Fruit fly (Drosophila melanogaster) whole organism, embryonic: ENCODE results near the gene Tsf1.
A peak's percentile ranks its signal among the peaks of the same experiment; 100 is the strongest.

ENCODE experiments used
- Asciz ChIP-seq: fragments of 200-800 bp; sonication (Bioruptor generic); optimal IDR thresholded peaks from 2 replicates; lab custom pipeline; 2017; ENCODE audit warnings: missing biosample characterization, mild to moderate bottlenecking, missing genetic modification characterization, missing genetic modification reagents
- BtbVII ChIP-seq: fragments of 200-800 bp; sonication (Bioruptor generic); optimal IDR thresholded peaks from 3 replicates; lab custom pipeline; 2017; ENCODE audit warnings: missing biosample characterization, mild to moderate bottlenecking, missing genetic modification characterization
- Bteb2 ChIP-seq: fragments of 200-800 bp; sonication (Bioruptor generic); optimal IDR thresholded peaks from 2 replicates; lab custom pipeline; 2016; ENCODE audit warnings: missing biosample characterization, missing genetic modification characterization
- CG10147 ChIP-seq: fragments of 200-800 bp; sonication (Bioruptor generic); optimal IDR thresholded peaks from 2 replicates; lab custom pipeline; 2019; ENCODE audit warnings: missing biosample characterization, mild to moderate bottlenecking, missing genetic modification characterization, moderate library complexity
- CG10267 ChIP-seq: fragments of 200-800 bp; sonication (Bioruptor generic); optimal IDR thresholded peaks from 2 replicates; lab custom pipeline; 2018; ENCODE audit warnings: missing biosample characterization, mild to moderate bottlenecking, missing genetic modification characterization, moderate library complexity
- CG10321 ChIP-seq: fragments of 200-800 bp; sonication (Bioruptor generic); IDR thresholded peaks from 2 replicates; pipeline ENCODE4 v1.3.6; 2022; ENCODE audit warnings: missing biosample characterization, missing genetic modification characterization
- CG11247 ChIP-seq: fragments of 200-800 bp; sonication (Bioruptor generic); IDR thresholded peaks from 2 replicates; pipeline ENCODE4 v1.3.6; 2022; ENCODE audit warnings: missing biosample characterization, missing genetic modification characterization
- CG12071 ChIP-seq: fragments of 200-800 bp; sonication (Bioruptor generic); optimal IDR thresholded peaks from 3 replicates; lab custom pipeline; 2018; ENCODE audit warnings: missing biosample characterization, mild to moderate bottlenecking, missing genetic modification characterization
- CG12769 ChIP-seq: fragments of 200-800 bp; sonication (Bioruptor generic); optimal IDR thresholded peaks from 2 replicates; lab custom pipeline; 2019; ENCODE audit warnings: missing biosample characterization, mild to moderate bottlenecking, missing genetic modification characterization, moderate library complexity
- CG15011 ChIP-seq: fragments of 200-800 bp; sonication (Bioruptor generic); optimal IDR thresholded peaks from 3 replicates; lab custom pipeline; 2018; ENCODE audit warnings: missing biosample characterization, mild to moderate bottlenecking, missing genetic modification characterization
- CG15269 ChIP-seq: fragments of 200-800 bp; sonication (Bioruptor generic); optimal IDR thresholded peaks from 2 replicates; lab custom pipeline; 2018; ENCODE audit warnings: missing biosample characterization, mild to moderate bottlenecking, missing genetic modification characterization, moderate library complexity
- CG15601 ChIP-seq: fragments of 200-800 bp; sonication (Bioruptor generic); optimal IDR thresholded peaks from 3 replicates; lab custom pipeline; 2019; ENCODE audit warnings: missing biosample characterization, mild to moderate bottlenecking, missing genetic modification characterization, moderate library complexity
- CG17359 ChIP-seq: fragments of 200-800 bp; sonication (Bioruptor generic); optimal IDR thresholded peaks from 3 replicates; lab custom pipeline; 2018; ENCODE audit warnings: missing biosample characterization, mild to moderate bottlenecking, missing genetic modification characterization, moderate library complexity
- CG17385 ChIP-seq: fragments of 200-800 bp; sonication (Bioruptor generic); optimal IDR thresholded peaks from 3 replicates; lab custom pipeline; 2018; ENCODE audit warnings: missing biosample characterization, mild to moderate bottlenecking, missing genetic modification characterization
- CG2199 ChIP-seq: fragments of 200-800 bp; sonication (Bioruptor generic); IDR thresholded peaks from 3 replicates; pipeline ENCODE4 v1.3.6; 2022; ENCODE audit warnings: missing biosample characterization, missing genetic modification characterization
- CG2678 ChIP-seq: fragments of 200-800 bp; sonication (Bioruptor generic); optimal IDR thresholded peaks from 3 replicates; lab custom pipeline; 2019; ENCODE audit warnings: missing biosample characterization, mild to moderate bottlenecking, missing genetic modification characterization, moderate library complexity
- CG3163 ChIP-seq: fragments of 200-800 bp; sonication (Bioruptor generic); optimal IDR thresholded peaks from 3 replicates; lab custom pipeline; 2016; ENCODE audit warnings: missing biosample characterization, missing genetic modification characterization
- CG3726 ChIP-seq: fragments of 200-800 bp; sonication (Bioruptor generic); IDR thresholded peaks from 3 replicates; pipeline ENCODE4, ENCODE4 v1.3.6; 2022; ENCODE audit warnings: missing biosample characterization, missing genetic modification characterization
- CG3838 ChIP-seq: fragments of 200-800 bp; sonication (Bioruptor generic); optimal IDR thresholded peaks from 3 replicates; lab custom pipeline; 2016; ENCODE audit warnings: missing biosample characterization, missing genetic modification characterization
- CG8924 ChIP-seq: fragments of 200-800 bp; optimal IDR thresholded peaks from 3 replicates; lab custom pipeline; 2019; ENCODE audit warnings: missing biosample characterization, mild to moderate bottlenecking, missing genetic modification characterization, moderate library complexity
- Doc2 ChIP-seq: fragments of 200-800 bp; sonication (Bioruptor generic); IDR thresholded peaks from 2 replicates; pipeline ENCODE4 v1.3.6; 2022; ENCODE audit warnings: missing biosample characterization, missing genetic modification characterization
- Eip74EF ChIP-seq, 2 experiments: fragments of 200-800 bp in 1 of 2; fragments of >200 bp in 1 of 2; sonication (Bioruptor generic) in 1 of 2; optimal IDR thresholded peaks; 2 replicates each; lab custom pipeline; 2017 to 2019; ENCODE audit warnings: missing biosample characterization in 2 of 2, missing genetic modification characterization in 2 of 2, mild to moderate bottlenecking in 1 of 2, moderate library complexity in 1 of 2
- Elba2 ChIP-seq: fragments of 200-800 bp; sonication (Bioruptor generic); optimal IDR thresholded peaks from 3 replicates; lab custom pipeline; 2016; ENCODE audit warnings: missing biosample characterization, missing genetic modification characterization
- Ets65A ChIP-seq: fragments of 200-800 bp; sonication (Bioruptor generic); peaks from one replicate; lab custom pipeline; 2016; ENCODE audit warnings: missing biosample characterization, missing genetic modification characterization
- Gug ChIP-seq: fragments of 200-800 bp; sonication (Bioruptor generic); IDR thresholded peaks from 4 replicates; pipeline ENCODE4 v1.3.6; 2022; ENCODE audit warnings: missing biosample characterization, missing genetic modification characterization
- Lhr ChIP-seq: fragments of 200-800 bp; sonication (Bioruptor generic); optimal IDR thresholded peaks from 3 replicates; lab custom pipeline; 2017; ENCODE audit warnings: mild to moderate bottlenecking, missing biosample characterization, missing genetic modification reagents, missing genetic modification characterization
- Neu2 ChIP-seq: fragments of 200-800 bp; sonication (Bioruptor generic); optimal IDR thresholded peaks from 3 replicates; lab custom pipeline; 2016; ENCODE audit warnings: missing biosample characterization, missing genetic modification characterization, borderline replicate concordance
- Poxn ChIP-seq: fragments of 200-800 bp; sonication (Bioruptor generic); IDR thresholded peaks from 2 replicates; pipeline ENCODE4 v1.3.6; 2022; ENCODE audit warnings: missing biosample characterization, missing genetic modification characterization
- Ravus ChIP-seq: fragments of 200-800 bp; sonication (Bioruptor generic); IDR thresholded peaks from 2 replicates; pipeline ENCODE4 v1.3.6; 2022; ENCODE audit warnings: missing biosample characterization, missing genetic modification characterization
- Rfx ChIP-seq: fragments of 200-800 bp; sonication (Bioruptor generic); IDR thresholded peaks from 2 replicates; pipeline ENCODE4 v1.3.6; 2022; ENCODE audit warnings: missing biosample characterization, missing genetic modification characterization
- Ssrp ChIP-seq: fragments of 200-800 bp; sonication (Bioruptor generic); optimal IDR thresholded peaks from 2 replicates; lab custom pipeline; 2018; ENCODE audit warnings: missing biosample characterization, mild to moderate bottlenecking, missing genetic modification characterization, moderate library complexity
- ash1 ChIP-seq: fragments of 200-800 bp; sonication (Bioruptor generic); optimal IDR thresholded peaks from 2 replicates; lab custom pipeline; 2018; ENCODE audit warnings: missing biosample characterization, mild to moderate bottlenecking, missing genetic modification characterization
- ato ChIP-seq: fragments of 200-800 bp; sonication (Bioruptor generic); IDR thresholded peaks from 2 replicates; pipeline ENCODE4 v1.3.6; 2022; ENCODE audit warnings: missing biosample characterization, missing genetic modification characterization; ENCODE audit not compliant: partially characterized antibody
- az2 ChIP-seq: fragments of 200-800 bp; sonication (Bioruptor generic); optimal IDR thresholded peaks from 3 replicates; lab custom pipeline; 2016; ENCODE audit warnings: missing biosample characterization, missing genetic modification characterization
- bbx ChIP-seq: fragments of 200-800 bp; sonication (Bioruptor generic); IDR thresholded peaks from 2 replicates; pipeline ENCODE4 v1.3.6; 2022; ENCODE audit warnings: missing biosample characterization, missing genetic modification characterization; ENCODE audit not compliant: partially characterized antibody
- cg ChIP-seq: fragments of 200-800 bp; sonication (Bioruptor generic); optimal IDR thresholded peaks from 3 replicates; lab custom pipeline; 2019; ENCODE audit warnings: missing biosample characterization, mild to moderate bottlenecking, missing genetic modification characterization, moderate library complexity
- croc ChIP-seq: fragments of 200-800 bp; sonication (Bioruptor generic); conservative IDR thresholded peaks from 3 replicates; pipeline ENCODE4 v1.3.6; 2022; ENCODE audit warnings: missing biosample characterization, missing genetic modification characterization
- dysf ChIP-seq: fragments of 200-800 bp; sonication (Bioruptor generic); IDR thresholded peaks from 3 replicates; pipeline ENCODE4 v1.3.6; 2022; ENCODE audit warnings: missing biosample characterization, missing genetic modification characterization
- gsb ChIP-seq: fragments of 200-800 bp; sonication (Bioruptor generic); IDR thresholded peaks from 2 replicates; pipeline ENCODE4 v1.3.6; 2022; ENCODE audit warnings: missing biosample characterization, missing genetic modification characterization
- h ChIP-seq: fragments of >200 bp; optimal IDR thresholded peaks from 2 replicates; lab custom pipeline; 2017
- klu ChIP-seq: fragments of 200-800 bp; sonication (Bioruptor generic); IDR thresholded peaks from 2 replicates; pipeline ENCODE4 v1.3.6; 2022; ENCODE audit warnings: missing biosample characterization, missing genetic modification characterization
- nau ChIP-seq: fragments of 200-800 bp; sonication (Bioruptor generic); optimal IDR thresholded peaks from 3 replicates; lab custom pipeline; 2017; ENCODE audit warnings: missing biosample characterization, mild to moderate bottlenecking, missing genetic modification characterization, missing genetic modification reagents
- phol ChIP-seq: fragments of 200-800 bp; sonication (Bioruptor generic); optimal IDR thresholded peaks from 3 replicates; lab custom pipeline; 2018; ENCODE audit warnings: missing biosample characterization, mild to moderate bottlenecking, missing genetic modification characterization, moderate library complexity
- pum ChIP-seq: fragments of 200-800 bp; sonication (Bioruptor generic); optimal IDR thresholded peaks from 2 replicates; lab custom pipeline; 2016; ENCODE audit warnings: missing biosample characterization, missing genetic modification characterization
- pzg ChIP-seq: fragments of 200-800 bp; sonication (Bioruptor generic); optimal IDR thresholded peaks from 3 replicates; lab custom pipeline; 2018; ENCODE audit warnings: missing biosample characterization, mild to moderate bottlenecking, missing genetic modification characterization, moderate library complexity
- sens-2 ChIP-seq: fragments of 200-800 bp; sonication (Bioruptor generic); IDR thresholded peaks from 2 replicates; pipeline ENCODE4 v1.3.6; 2022; ENCODE audit warnings: missing biosample characterization, missing genetic modification characterization
- sr ChIP-seq: fragments of 200-800 bp; sonication (Bioruptor generic); IDR thresholded peaks from 3 replicates; pipeline ENCODE4 v1.3.6; 2022; ENCODE audit warnings: missing biosample characterization, missing genetic modification characterization
- ssp ChIP-seq: fragments of 200-800 bp; sonication (Bioruptor generic); IDR thresholded peaks from 2 replicates; pipeline ENCODE4 v1.3.6; 2022; ENCODE audit warnings: missing biosample characterization, missing genetic modification characterization
- tx ChIP-seq: fragments of 200-800 bp; sonication (Bioruptor generic); optimal IDR thresholded peaks from 2 replicates; lab custom pipeline; 2016; ENCODE audit warnings: missing biosample characterization, missing genetic modification characterization

Gene Tsf1

dm6 chrX:18357756-18358182 lies 29.1 kb upstream of the Tsf1 start (continued):
- TF ChIP-seq cg (GFP tag; lab: Kevin White, UChicago) (peak; percentile 90), Neu2 (GFP tag; lab: Kevin White, UChicago) (no peak)

dm6 chrX:18358352-18358931 lies 28.4 kb upstream of the Tsf1 start, which contains the start of gene CG6106:
CG6106 (plus strand) TSS chrX:18358881.
- TF ChIP-seq Poxn (GFP tag; lab: Robert Waterston, UW), result no peak
- no peak for TF ChIP-seq Asciz
- peak; percentile 53 for TF ChIP-seq CG2678 (tag; lab: Kevin White, UChicago)
- no peak for TF ChIP-seq gsb (GFP tag; lab: Robert Waterston, UW)
- TF ChIP-seq klu, result no peak
- 0 out of 4 replicates have a peak, but pooled peaks have one; percentile 3 for TF ChIP-seq Gug (GFP tag; lab: Robert Waterston, UW)
- TF ChIP-seq CG10321 (GFP tag; lab: Robert Waterston, UW), result no peak
- no peak for TF ChIP-seq croc (GFP tag; lab: Robert Waterston, UW)
- TF ChIP-seq Ets65A (GFP tag; lab: Kevin White, UChicago), result peak; percentile 90
- TF ChIP-seq sens-2 (GFP tag; lab: Robert Waterston, UW), result no peak
- no peak for TF ChIP-seq ash1
- TF ChIP-seq CG15601 (tag; lab: Kevin White, UChicago), result no peak
- TF ChIP-seq Neu2 (GFP tag; lab: Kevin White, UChicago), result no peak
- TF ChIP-seq bbx, result no peak
- no peak for TF ChIP-seq h
- TF ChIP-seq CG10147 (GFP tag; lab: Kevin White, UChicago), result no peak
- TF ChIP-seq BtbVII (GFP tag; lab: Kevin White, UChicago), result no peak
- TF ChIP-seq pum (GFP tag; lab: Kevin White, UChicago), result peak; percentile 6
- TF ChIP-seq sr, result 0 out of 3 replicates have a peak, but pooled peaks have one; percentile 24
- no peak for TF ChIP-seq Ravus (GFP tag; lab: Robert Waterston, UW)
- no peak for TF ChIP-seq nau (GFP tag; lab: Kevin White, UChicago)
- TF ChIP-seq CG17385 (GFP tag; lab: Kevin White, UChicago), result peak; percentile 8
- TF ChIP-seq ato, result no peak
- TF ChIP-seq CG11247 (GFP tag; lab: Robert Waterston, UW), result no peak
- no peak for TF ChIP-seq CG3163 (GFP tag; lab: Kevin White, UChicago)
- TF ChIP-seq CG15011 (GFP tag; lab: Kevin White, UChicago), result no peak
- TF ChIP-seq pzg, result no peak
- TF ChIP-seq az2, result no peak
- no peak for TF ChIP-seq CG3838 (GFP tag; lab: Kevin White, UChicago)
- TF ChIP-seq Eip74EF (GFP tag; optimal IDR thresholded peaks at IDR 0.05; lab: Kevin White, UChicago), result no peak
- peak; percentile 59 for TF ChIP-seq phol (tag; lab: Kevin White, UChicago)
- no peak for TF ChIP-seq CG3726 (GFP tag; lab: Robert Waterston, UW)
- TF ChIP-seq CG12769 (tag; lab: Kevin White, UChicago), result no peak
- 0 out of 2 replicates have a peak, but pooled peaks have one; percentile 12 for TF ChIP-seq ssp (GFP tag; lab: Robert Waterston, UW)
- no peak for TF ChIP-seq Bteb2 (GFP tag; lab: Kevin White, UChicago)
- no peak for TF ChIP-seq Rfx
- no peak for TF ChIP-seq Ssrp (tag; lab: Kevin White, UChicago)
- no peak for TF ChIP-seq CG10267 (tag; lab: Kevin White, UChicago)
- TF ChIP-seq CG17359, result peak; percentile 12
- TF ChIP-seq tx (GFP tag; lab: Kevin White, UChicago), result no peak
- peak; percentile 9 for TF ChIP-seq CG15269
- no peak for TF ChIP-seq CG8924 (tag; lab: Kevin White, UChicago)
- TF ChIP-seq Doc2, result no peak
- no peak for TF ChIP-seq CG12071 (GFP tag; lab: Kevin White, UChicago)
- TF ChIP-seq dysf, result no peak
- TF ChIP-seq Elba2 (GFP tag; lab: Kevin White, UChicago), result no peak
- TF ChIP-seq Lhr (GFP tag; lab: Kevin White, UChicago), result no peak
- TF ChIP-seq CG2199, result no peak
